1 fruit fly cellular context compared by ENCODE assay signal in genomic region chr3L:681793-682369, dm6.
TF ChIP-seq lines count a peak whose summit lies in the region.

No protein-coding gene starts in this region.

TF ChIP-seq in whole organism, embryonic, 481 proteins besides CTCF, POLR2A, EP300 and RAD21 (continued from another document):
- TF ChIP-seq CG3726 (GFP tag; IDR thresholded peaks at IDR 0.05; lab: Robert Waterston, UW), result no peak
- peak; percentile 50 for TF ChIP-seq CG1233 (GFP tag; optimal IDR thresholded peaks at IDR 0.05; lab: Kevin White, UChicago)
- no peak for TF ChIP-seq CG10565 (GFP tag; optimal IDR thresholded peaks at IDR 0.05; lab: Kevin White, UChicago)
- no peak for TF ChIP-seq dati (GFP tag; IDR thresholded peaks at IDR 0.05; lab: Robert Waterston, UW)
- peak; percentile 80 for TF ChIP-seq Aef1 (GFP tag; IDR thresholded peaks at IDR 0.05; lab: Robert Waterston, UW)
- peak; percentile 80 for TF ChIP-seq abd-A (tag; optimal IDR thresholded peaks at IDR 0.05; lab: Kevin White, UChicago)
- TF ChIP-seq Ets65A (GFP tag; lab: Kevin White, UChicago), result peak; percentile 91
- peak; percentile 29 for TF ChIP-seq CG1792 (GFP tag; optimal IDR thresholded peaks at IDR 0.05; lab: Kevin White, UChicago)
- no peak for TF ChIP-seq h (optimal IDR thresholded peaks at IDR 0.05; lab: Kevin White, UChicago)
- TF ChIP-seq CG18011 (GFP tag; optimal IDR thresholded peaks at IDR 0.05; lab: Kevin White, UChicago), result peak; percentile 32
- peak; percentile 20 for TF ChIP-seq CG7839 (tag; optimal IDR thresholded peaks at IDR 0.05; lab: Kevin White, UChicago)
- no peak for TF ChIP-seq usp (GFP tag; optimal IDR thresholded peaks at IDR 0.05; lab: Kevin White, UChicago)
- TF ChIP-seq pan (optimal IDR thresholded peaks at IDR 0.05; lab: Kevin White, UChicago), result no peak
- no peak for TF ChIP-seq pan (GFP tag; optimal IDR thresholded peaks at IDR 0.05 in 1 of 2, IDR thresholded peaks at IDR 0.05 in 1 of 2)
- no peak for TF ChIP-seq Ptx1 (GFP tag; IDR thresholded peaks at IDR 0.05; lab: Robert Waterston, UW)
- peak; percentile 56; the same call in 1 of the 2 replicates for TF ChIP-seq CG32767 (GFP tag; IDR thresholded peaks at IDR 0.05; lab: Robert Waterston, UW)
- TF ChIP-seq CG10959 (GFP tag; IDR thresholded peaks at IDR 0.05; lab: Robert Waterston, UW), result no peak
- peak; percentile 47; the same call in 1 of the 2 replicates for TF ChIP-seq slbo (GFP tag; IDR thresholded peaks at IDR 0.05; lab: Robert Waterston, UW)
- TF ChIP-seq psq (GFP tag; optimal IDR thresholded peaks at IDR 0.05; lab: Kevin White, UChicago), result peak; percentile 33
- TF ChIP-seq Bgb (GFP tag; IDR thresholded peaks at IDR 0.05; lab: Robert Waterston, UW; ENCODE audit: partially characterized antibody), result peak; percentile 31; the same call in 1 of the 2 replicates
- TF ChIP-seq CG11695 (GFP tag; IDR thresholded peaks at IDR 0.05; lab: Robert Waterston, UW), result no peak
- TF ChIP-seq al (GFP tag; IDR thresholded peaks at IDR 0.05; lab: Robert Waterston, UW), result no peak
- TF ChIP-seq H2.0 (GFP tag; IDR thresholded peaks at IDR 0.05; lab: Robert Waterston, UW), result 0 out of 2 replicates have a peak, but pooled peaks have one; percentile 30
- TF ChIP-seq pum (GFP tag; optimal IDR thresholded peaks at IDR 0.05; lab: Kevin White, UChicago), result no peak
- peak; percentile 70 for TF ChIP-seq vvl (GFP tag; IDR thresholded peaks at IDR 0.05; lab: Robert Waterston, UW)
- TF ChIP-seq hbn (GFP tag; IDR thresholded peaks at IDR 0.05; lab: Robert Waterston, UW; ENCODE audit: partially characterized antibody), result no peak
- peak; percentile 39 for TF ChIP-seq Nf-YC (tag; optimal IDR thresholded peaks at IDR 0.05; lab: Kevin White, UChicago)
- peak; percentile 17 for TF ChIP-seq CG13624 (GFP tag; optimal IDR thresholded peaks at IDR 0.05; lab: Kevin White, UChicago)
- TF ChIP-seq gcm (GFP tag; optimal IDR thresholded peaks at IDR 0.05; lab: Kevin White, UChicago), result peak; percentile 37
- peak; percentile 63 for TF ChIP-seq YL-1 (GFP tag; optimal IDR thresholded peaks at IDR 0.05; lab: Kevin White, UChicago)
- peak; percentile 72 for TF ChIP-seq ci (GFP tag; IDR thresholded peaks at IDR 0.05; lab: Robert Waterston, UW)
- TF ChIP-seq CG15601 (tag; optimal IDR thresholded peaks at IDR 0.05; lab: Kevin White, UChicago), result peak; percentile 36
- TF ChIP-seq cato (GFP tag; optimal IDR thresholded peaks at IDR 0.05; lab: Kevin White, UChicago; ENCODE audit: borderline replicate concordance), result no peak
- TF ChIP-seq cwo (GFP tag; optimal IDR thresholded peaks at IDR 0.05; lab: Kevin White, UChicago), result no peak
- TF ChIP-seq klu (GFP tag; IDR thresholded peaks at IDR 0.05; lab: Robert Waterston, UW), result peak; percentile 63
- TF ChIP-seq CG15696 (tag; optimal IDR thresholded peaks at IDR 0.05; lab: Kevin White, UChicago), result no peak
- peak; percentile 80 for TF ChIP-seq CG12659 (GFP tag; optimal IDR thresholded peaks at IDR 0.05; lab: Kevin White, UChicago)
- TF ChIP-seq CG8089 (GFP tag; optimal IDR thresholded peaks at IDR 0.05; lab: Kevin White, UChicago), result no peak
- no peak for TF ChIP-seq CG16815 (GFP tag; optimal IDR thresholded peaks at IDR 0.05; lab: Kevin White, UChicago)
- TF ChIP-seq Oli (tag; optimal IDR thresholded peaks at IDR 0.05; lab: Kevin White, UChicago), result no peak
- TF ChIP-seq zf30C (GFP tag; optimal IDR thresholded peaks at IDR 0.05; lab: Kevin White, UChicago), result peak; percentile 4
- peak; percentile 25 for TF ChIP-seq ems (GFP tag; optimal IDR thresholded peaks at IDR 0.05; lab: Kevin White, UChicago)
- TF ChIP-seq scrt (GFP tag; optimal IDR thresholded peaks at IDR 0.05; lab: Kevin White, UChicago), result peak; percentile 40
- no peak for TF ChIP-seq CG17359 (tag; optimal IDR thresholded peaks at IDR 0.05; lab: Kevin White, UChicago)
- TF ChIP-seq CG12744 (GFP tag; optimal IDR thresholded peaks at IDR 0.05; lab: Kevin White, UChicago), result no peak
- TF ChIP-seq CrebB (tag; optimal IDR thresholded peaks at IDR 0.05; lab: Kevin White, UChicago), result peak; percentile 53
- no peak for TF ChIP-seq CG10274 (GFP tag; optimal IDR thresholded peaks at IDR 0.05; lab: Kevin White, UChicago)
- TF ChIP-seq CG3995 (GFP tag; optimal IDR thresholded peaks at IDR 0.05; lab: Kevin White, UChicago), result no peak
- peak; percentile 51; the same call in 1 of the 3 replicates for TF ChIP-seq ken (GFP tag; IDR thresholded peaks at IDR 0.05; lab: Robert Waterston, UW)
- TF ChIP-seq CG2889 (GFP tag; IDR thresholded peaks at IDR 0.05; lab: Robert Waterston, UW), result no peak
- TF ChIP-seq cg (GFP tag; optimal IDR thresholded peaks at IDR 0.05; lab: Kevin White, UChicago), result peak; percentile 78
- TF ChIP-seq ind (GFP tag; optimal IDR thresholded peaks at IDR 0.05; lab: Kevin White, UChicago), result peak; percentile 24
- TF ChIP-seq pita (GFP tag; optimal IDR thresholded peaks at IDR 0.05; lab: Kevin White, UChicago), result no peak
- TF ChIP-seq CG1024 (GFP tag; IDR thresholded peaks at IDR 0.05; lab: Robert Waterston, UW), result no peak
- TF ChIP-seq row (GFP tag; IDR thresholded peaks at IDR 0.05; lab: Robert Waterston, UW), result peak; percentile 33; the same call in 2 of the 3 replicates
- no peak for TF ChIP-seq CG4820 (GFP tag; optimal IDR thresholded peaks at IDR 0.05; lab: Kevin White, UChicago)
- TF ChIP-seq CG16779 (GFP tag; IDR thresholded peaks at IDR 0.05; lab: Robert Waterston, UW), result no peak
- TF ChIP-seq CG6791 (GFP tag; IDR thresholded peaks at IDR 0.05; lab: Robert Waterston, UW; ENCODE audit: partially characterized antibody), result peak; percentile 58; the same call in 2 of the 3 replicates
- TF ChIP-seq CG11398 (GFP tag; optimal IDR thresholded peaks at IDR 0.05; lab: Kevin White, UChicago), result peak; percentile 52
- peak; percentile 72 to 96 for TF ChIP-seq crp (GFP tag; optimal IDR thresholded peaks at IDR 0.05; lab: Kevin White, UChicago)
- TF ChIP-seq wek (GFP tag; optimal IDR thresholded peaks at IDR 0.05; lab: Kevin White, UChicago), result peak; percentile 50
- TF ChIP-seq tap (tag; optimal IDR thresholded peaks at IDR 0.05; lab: Kevin White, UChicago), result peak; percentile 17
- peak; percentile 40 for TF ChIP-seq BEAF-32 (GFP tag; optimal IDR thresholded peaks at IDR 0.05; lab: Kevin White, UChicago)
- TF ChIP-seq pb (GFP tag; optimal IDR thresholded peaks at IDR 0.05; lab: Kevin White, UChicago), result peak; percentile 50
- TF ChIP-seq ATbp (GFP tag; optimal IDR thresholded peaks at IDR 0.05; lab: Kevin White, UChicago), result peak; percentile 33
- peak; percentile 68 for TF ChIP-seq grn (GFP tag; optimal IDR thresholded peaks at IDR 0.05; lab: Kevin White, UChicago)
- TF ChIP-seq CG8944 (GFP tag; optimal IDR thresholded peaks at IDR 0.05; lab: Kevin White, UChicago), result no peak
- no peak for TF ChIP-seq CG17568 (GFP tag; optimal IDR thresholded peaks at IDR 0.05; lab: Kevin White, UChicago)
- no peak for TF ChIP-seq pho (GFP tag; optimal IDR thresholded peaks at IDR 0.05; lab: Kevin White, UChicago)
- no peak; the same call in 1 of the 2 replicates for TF ChIP-seq chm (GFP tag; IDR thresholded peaks at IDR 0.05; lab: Robert Waterston, UW)
- TF ChIP-seq CG2120 (GFP tag; optimal IDR thresholded peaks at IDR 0.05; lab: Kevin White, UChicago), result peak; percentile 47
- TF ChIP-seq CG10462 (GFP tag; optimal IDR thresholded peaks at IDR 0.05; lab: Kevin White, UChicago), result no peak
- no peak for TF ChIP-seq ham (GFP tag; IDR thresholded peaks at IDR 0.05; lab: Robert Waterston, UW)
- TF ChIP-seq Myb (GFP tag; optimal IDR thresholded peaks at IDR 0.05; lab: Kevin White, UChicago), result peak; percentile 67
- TF ChIP-seq stc (GFP tag; IDR thresholded peaks at IDR 0.05; lab: Robert Waterston, UW), result no peak
- TF ChIP-seq CG30020 (tag; optimal IDR thresholded peaks at IDR 0.05; lab: Kevin White, UChicago), result peak; percentile 10
- TF ChIP-seq TFAM (GFP tag; optimal IDR thresholded peaks at IDR 0.05; lab: Kevin White, UChicago), result no peak
- peak; percentile 24 for TF ChIP-seq odd (GFP tag; optimal IDR thresholded peaks at IDR 0.05; lab: Kevin White, UChicago)
- TF ChIP-seq CG31441 (GFP tag; IDR thresholded peaks at IDR 0.05; lab: Robert Waterston, UW), result 0 out of 2 replicates have a peak, but pooled peaks have one; percentile 23
- TF ChIP-seq CG11504 (tag; optimal IDR thresholded peaks at IDR 0.05; lab: Kevin White, UChicago), result peak; percentile 48
- TF ChIP-seq CG5180 (GFP tag; optimal IDR thresholded peaks at IDR 0.05; lab: Kevin White, UChicago), result no peak
- peak; percentile 78 for TF ChIP-seq CG17912 (GFP tag; optimal IDR thresholded peaks at IDR 0.05; lab: Kevin White, UChicago)
- no peak for TF ChIP-seq yki (optimal IDR thresholded peaks at IDR 0.05; lab: Kevin White, UChicago)
- no peak for TF ChIP-seq Neu2 (GFP tag; optimal IDR thresholded peaks at IDR 0.05; lab: Kevin White, UChicago; ENCODE audit: borderline replicate concordance)
- no peak for TF ChIP-seq HLHmδ (GFP tag; optimal IDR thresholded peaks at IDR 0.05; lab: Kevin White, UChicago)
- peak; percentile 13 for TF ChIP-seq bigmax (GFP tag; optimal IDR thresholded peaks at IDR 0.05; lab: Kevin White, UChicago)
- TF ChIP-seq CG10321 (GFP tag; IDR thresholded peaks at IDR 0.05; lab: Robert Waterston, UW), result no peak
- 0 out of 2 replicates have a peak, but pooled peaks have one; percentile 28 for TF ChIP-seq CG4360 (GFP tag; IDR thresholded peaks at IDR 0.05; lab: Robert Waterston, UW)
- peak; percentile 29 for TF ChIP-seq Dip3 (GFP tag; optimal IDR thresholded peaks at IDR 0.05; lab: Kevin White, UChicago)
- TF ChIP-seq D (optimal IDR thresholded peaks at IDR 0.05; lab: Kevin White, UChicago), result no peak
- TF ChIP-seq D (GFP tag; optimal IDR thresholded peaks at IDR 0.05; lab: Kevin White, UChicago), result no peak
- no peak for TF ChIP-seq CG6654 (GFP tag; optimal IDR thresholded peaks at IDR 0.05; lab: Kevin White, UChicago)
- TF ChIP-seq CG7987 (GFP tag; optimal IDR thresholded peaks at IDR 0.05; lab: Kevin White, UChicago), result peak; percentile 9
- no peak for TF ChIP-seq CG8388 (GFP tag; optimal IDR thresholded peaks at IDR 0.05; lab: Kevin White, UChicago)
- peak; percentile 8 for TF ChIP-seq ERR (GFP tag; optimal IDR thresholded peaks at IDR 0.05; lab: Kevin White, UChicago)
- peak; percentile 46 for TF ChIP-seq twi (tag; optimal IDR thresholded peaks at IDR 0.05; lab: Kevin White, UChicago)
- TF ChIP-seq zen2 (GFP tag; IDR thresholded peaks at IDR 0.05; lab: Robert Waterston, UW; ENCODE audit: partially characterized antibody), result no peak
- TF ChIP-seq CG9797 (GFP tag; optimal IDR thresholded peaks at IDR 0.05; lab: Kevin White, UChicago), result peak; percentile 48
- peak; percentile 53 for TF ChIP-seq NC2β (GFP tag; optimal IDR thresholded peaks at IDR 0.05; lab: Kevin White, UChicago)
- TF ChIP-seq CG4282 (GFP tag; optimal IDR thresholded peaks at IDR 0.05; lab: Kevin White, UChicago), result peak; percentile 32
- no peak for TF ChIP-seq Trl (optimal IDR thresholded peaks at IDR 0.05; lab: Kevin White, UChicago)
- TF ChIP-seq Trl (GFP tag; optimal IDR thresholded peaks at IDR 0.05; lab: Kevin White, UChicago), result peak; percentile 24
- peak; percentile 61 for TF ChIP-seq nerfin-1 (tag; optimal IDR thresholded peaks at IDR 0.05; lab: Kevin White, UChicago)
- peak; percentile 17; the same call in 1 of the 3 replicates for TF ChIP-seq CG16813 (GFP tag; IDR thresholded peaks at IDR 0.05; lab: Robert Waterston, UW; ENCODE audit: partially characterized antibody)
- peak; percentile 43 for TF ChIP-seq Bteb2 (GFP tag; optimal IDR thresholded peaks at IDR 0.05; lab: Kevin White, UChicago)
- no peak for TF ChIP-seq CG17612 (GFP tag; IDR thresholded peaks at IDR 0.05; lab: Robert Waterston, UW)
- no peak for TF ChIP-seq bowl (GFP tag; IDR thresholded peaks at IDR 0.05; lab: Robert Waterston, UW)
- no peak for TF ChIP-seq sim (GFP tag; IDR thresholded peaks at IDR 0.05; lab: Robert Waterston, UW)
- no peak for TF ChIP-seq CG7357 (GFP tag; IDR thresholded peaks at IDR 0.05; lab: Robert Waterston, UW)
- TF ChIP-seq CG17829 (tag; optimal IDR thresholded peaks at IDR 0.05; lab: Kevin White, UChicago), result peak; percentile 43
- TF ChIP-seq CG10209 (GFP tag; optimal IDR thresholded peaks at IDR 0.05; lab: Kevin White, UChicago), result peak; percentile 28
- TF ChIP-seq Sox100B (GFP tag; optimal IDR thresholded peaks at IDR 0.05; lab: Kevin White, UChicago), result no peak
- peak; percentile 8 for TF ChIP-seq ftz-f1 (GFP tag; optimal IDR thresholded peaks at IDR 0.05; lab: Kevin White, UChicago)
- no peak for TF ChIP-seq fru (optimal IDR thresholded peaks at IDR 0.05; lab: Kevin White, UChicago)
- no peak for TF ChIP-seq CG11093 (GFP tag; IDR thresholded peaks at IDR 0.05; lab: Robert Waterston, UW)
- no peak for TF ChIP-seq lov (optimal IDR thresholded peaks at IDR 0.05; lab: Kevin White, UChicago)
- TF ChIP-seq lov (GFP tag; IDR thresholded peaks at IDR 0.05; lab: Robert Waterston, UW), result no peak; the same call in 2 of the 3 replicates
